Worm (Caenorhabditis elegans): ENCODE data around the gene Y67H2A.10.
A peak's percentile ranks its signal among the peaks of the same experiment; 100 is the strongest.

The Y67H2A.10 gene

DNA sequence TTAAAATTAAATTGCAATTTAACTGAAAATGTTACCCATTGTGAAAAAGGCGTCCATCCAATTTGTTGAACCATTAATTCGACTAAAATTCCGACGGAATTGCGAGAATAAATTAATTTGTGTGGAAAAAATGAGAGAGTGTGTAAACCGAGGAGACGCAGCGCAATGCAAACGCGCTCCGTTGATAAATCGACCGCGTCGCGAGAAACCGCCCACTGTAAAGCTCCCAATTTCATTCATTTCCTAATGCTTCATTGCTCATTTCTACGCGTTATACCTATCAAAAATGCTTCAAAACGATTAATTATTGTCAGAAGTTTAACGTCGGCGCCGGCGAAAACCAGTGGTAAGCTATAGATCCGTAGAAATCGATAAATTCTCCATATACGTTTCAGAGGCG, 8.4 kb upstream of the Y67H2A.10 start, which contains the start of the genes Y67H2A.2 and micu-1 (continued):
- TF ChIP-seq T26A5.8 (tag; optimal IDR thresholded peaks at IDR 0.05), result no peak
- no peak for TF ChIP-seq ceh-100 (GFP tag; IDR thresholded peaks at IDR 0.05)
- TF ChIP-seq ztf-18 (tag; optimal IDR thresholded peaks at IDR 0.05), result no peak
- no peak for TF ChIP-seq egrh-3 (GFP tag; IDR thresholded peaks at IDR 0.05)
- no peak for TF ChIP-seq Y95B8A.8 (GFP tag; IDR thresholded peaks at IDR 0.05)
- no peak for TF ChIP-seq Y56A3A.18 (GFP tag; IDR thresholded peaks at IDR 0.05)
- TF ChIP-seq attf-6 (GFP tag; IDR thresholded peaks at IDR 0.05), result 0 out of 2 replicates have a peak, but pooled peaks have one; percentile 40
- TF ChIP-seq tbp1 (GFP tag; optimal IDR thresholded peaks at IDR 0.05), result peak; percentile 36
- TF ChIP-seq nfya-1 (tag; optimal IDR thresholded peaks at IDR 0.05; ENCODE audit: borderline replicate concordance, insufficient read depth), result no peak
- TF ChIP-seq nhr-120 (GFP tag; IDR thresholded peaks at IDR 0.05), result no peak
- TF ChIP-seq snpc-1.3 (tag; optimal IDR thresholded peaks at IDR 0.05; ENCODE audit: insufficient read depth), result no peak
- TF ChIP-seq him-1 (tag; optimal IDR thresholded peaks at IDR 0.05), result no peak
- TF ChIP-seq tlf-1 (GFP tag; optimal IDR thresholded peaks at IDR 0.05), result no peak
- peak; percentile 16; the same call in 1 of the 2 replicates for TF ChIP-seq K11D2.4 (GFP tag; IDR thresholded peaks at IDR 0.05)
- TF ChIP-seq let-607 (tag; optimal IDR thresholded peaks at IDR 0.05), result no peak
- TF ChIP-seq attf-3 (GFP tag; conservative IDR thresholded peaks at IDR 0.05), result no peak
- no peak for TF ChIP-seq madf-8 (GFP tag; conservative IDR thresholded peaks at IDR 0.05)
- TF ChIP-seq ceh-58 (GFP tag; IDR thresholded peaks at IDR 0.05), result no peak
- TF ChIP-seq ztf-28 (GFP tag; IDR thresholded peaks at IDR 0.05), result no peak
- TF ChIP-seq ceh-91 (GFP tag; IDR thresholded peaks at IDR 0.05), result no peak
- no peak for TF ChIP-seq fkh-3 (tag; optimal IDR thresholded peaks at IDR 0.05)
- no peak for TF ChIP-seq hlh-12 (tag; optimal IDR thresholded peaks at IDR 0.05)
- TF ChIP-seq rec-8 (tag; optimal IDR thresholded peaks at IDR 0.05), result no peak
- no peak for TF ChIP-seq sea-2 (GFP tag; IDR thresholded peaks at IDR 0.05)
- TF ChIP-seq hmg-20 (GFP tag; IDR thresholded peaks at IDR 0.05), result no peak
- TF ChIP-seq lsy-27 (tag; optimal IDR thresholded peaks at IDR 0.05; ENCODE audit: borderline replicate concordance, insufficient read depth), result no peak
- TF ChIP-seq F37B4.10 (GFP tag; IDR thresholded peaks at IDR 0.05), result no peak
- peak in 1 of 3 experiments; percentile 34 for TF ChIP-seq lin-35 (GFP tag; optimal IDR thresholded peaks at IDR 0.05)
- TF ChIP-seq mes-4 (tag; optimal IDR thresholded peaks at IDR 0.05), result no peak
- TF ChIP-seq ama-1 (optimal IDR thresholded peaks at IDR 0.05), result no peak
- TF ChIP-seq ama-1 (GFP tag; optimal IDR thresholded peaks at IDR 0.05), result no peak
- no peak for TF ChIP-seq gei-17 (GFP tag; optimal IDR thresholded peaks at IDR 0.05)
- TF ChIP-seq ztf-3 (GFP tag; optimal IDR thresholded peaks at IDR 0.05), result no peak
- TF ChIP-seq ets-4 (GFP tag; optimal IDR thresholded peaks at IDR 0.05), result no peak
- TF ChIP-seq rcor-1 (GFP tag; IDR thresholded peaks at IDR 0.05), result no peak
- no peak for TF ChIP-seq aptf-3 (GFP tag; IDR thresholded peaks at IDR 0.05)
- TF ChIP-seq zim-3 (tag; optimal IDR thresholded peaks at IDR 0.05), result no peak
- TF ChIP-seq nhr-27 (tag; optimal IDR thresholded peaks at IDR 0.05), result no peak
- TF ChIP-seq Y67H2A.10 (GFP tag; conservative IDR thresholded peaks at IDR 0.05), result no peak
- no peak for TF ChIP-seq Y53G8AR.9 (GFP tag; conservative IDR thresholded peaks at IDR 0.05)
- no peak for TF ChIP-seq sptf-2 (GFP tag; optimal IDR thresholded peaks at IDR 0.05)
- TF ChIP-seq K12H6.12 (tag; optimal IDR thresholded peaks at IDR 0.05), result no peak
- peak; percentile 16 for TF ChIP-seq madf-10 (tag; optimal IDR thresholded peaks at IDR 0.05)
- TF ChIP-seq nhr-90 (tag; optimal IDR thresholded peaks at IDR 0.05), result no peak
- TF ChIP-seq let-526 (GFP tag; IDR thresholded peaks at IDR 0.05), result no peak
- no peak for TF ChIP-seq atf-7 (tag; optimal IDR thresholded peaks at IDR 0.05)
- no peak for TF ChIP-seq hsf-1 (GFP tag; IDR thresholded peaks at IDR 0.05)
- TF ChIP-seq madf-3 (GFP tag; IDR thresholded peaks at IDR 0.05), result 0 out of 2 replicates have a peak, but pooled peaks have one; percentile 32
- TF ChIP-seq zfh-2 (GFP tag; conservative IDR thresholded peaks at IDR 0.05), result no peak
- no peak for TF ChIP-seq sdz-38 (tag; optimal IDR thresholded peaks at IDR 0.05)

Data from whole organism, young adult.